Worm (Caenorhabditis elegans): ENCODE data around the gene frpr-11.

frpr-11 gene

ce11 chrV:8944481-8944880, 37.5 kb downstream of the frpr-11 start:
- TF ChIP-seq lsy-27 (tag; optimal IDR thresholded peaks at IDR 0.05; ENCODE audit: borderline replicate concordance, insufficient read depth) = no peak
- no peak for TF ChIP-seq hmg-1.2 (GFP tag; IDR thresholded peaks at IDR 0.05)
- no peak for TF ChIP-seq nfya-2 (GFP tag; IDR thresholded peaks at IDR 0.05)
- no peak for TF ChIP-seq unc-62 (GFP tag; optimal IDR thresholded peaks at IDR 0.05)
- TF ChIP-seq pbrm-1 (GFP tag; IDR thresholded peaks at IDR 0.05) = no peak
- TF ChIP-seq nhr-90 (tag; optimal IDR thresholded peaks at IDR 0.05) = no peak
- TF ChIP-seq nfyb-1 (GFP tag; IDR thresholded peaks at IDR 0.05) = no peak
- TF ChIP-seq let-607 (tag; optimal IDR thresholded peaks at IDR 0.05) = no peak
- TF ChIP-seq T26A5.8 (tag; optimal IDR thresholded peaks at IDR 0.05) = no peak
- no peak for TF ChIP-seq attf-6 (GFP tag; IDR thresholded peaks at IDR 0.05)
- no peak for TF ChIP-seq ztf-26 (tag; optimal IDR thresholded peaks at IDR 0.05)
- no peak for TF ChIP-seq tbx-9 (tag; optimal IDR thresholded peaks at IDR 0.05; ENCODE audit: borderline replicate concordance)
- no peak for TF ChIP-seq ceh-100 (GFP tag; IDR thresholded peaks at IDR 0.05)
- TF ChIP-seq chd-7 (tag; optimal IDR thresholded peaks at IDR 0.05) = no peak
- no peak for TF ChIP-seq egl-18 (GFP tag; IDR thresholded peaks at IDR 0.05)
- TF ChIP-seq B0336.3 (GFP tag; IDR thresholded peaks at IDR 0.05) = no peak

- TF ChIP-seq nhr-179 (tag; optimal IDR thresholded peaks at IDR 0.05) (no peak), hlh-26 (GFP tag; conservative IDR thresholded peaks at IDR 0.05) (no peak), hlh-12 (tag; optimal IDR thresholded peaks at IDR 0.05) (no peak), lir-1 (GFP tag; conservative IDR thresholded peaks at IDR 0.05) (no peak), pbrm-1 (GFP tag; IDR thresholded peaks at IDR 0.05) (no peak), zim-3 (tag; optimal IDR thresholded peaks at IDR 0.05) (no peak), madf-10 (tag; optimal IDR thresholded peaks at IDR 0.05) (no peak), rec-8 (tag; optimal IDR thresholded peaks at IDR 0.05) (no peak), ets-4 (GFP tag; optimal IDR thresholded peaks at IDR 0.05) (no peak), let-526 (GFP tag; IDR thresholded peaks at IDR 0.05) (no peak), T26A5.8 (tag; optimal IDR thresholded peaks at IDR 0.05) (no peak), F55B11.4 (tag; optimal IDR thresholded peaks at IDR 0.05; ENCODE audit: borderline replicate concordance, insufficient read depth) (no peak), Y56A3A.18 (GFP tag; IDR thresholded peaks at IDR 0.05) (no peak), ceh-58 (GFP tag; IDR thresholded peaks at IDR 0.05) (no peak), egl-18 (GFP tag; IDR thresholded peaks at IDR 0.05) (no peak)
Observed at ce11 chrV:8946142-8946541, 39.1 kb downstream of the frpr-11 start.

ce11 chrV:8947499-8947898, 40.5 kb downstream of the frpr-11 start, which contains the start of gene gck-1:
Gene gck-1, plus strand, starts transcription at chrV:8947799.
- no peak for TF ChIP-seq ztf-3 (GFP tag; optimal IDR thresholded peaks at IDR 0.05)
- TF ChIP-seq lsl-1 (GFP tag; optimal IDR thresholded peaks at IDR 0.05) = peak; percentile 40

- no peak for TF ChIP-seq ceh-40 (GFP tag; IDR thresholded peaks at IDR 0.05)
- peak; percentile 0 for TF ChIP-seq nhr-80 (tag; optimal IDR thresholded peaks at IDR 0.05)
Observed at ce11 chrV:8948365-8948764, 41.4 kb downstream of the frpr-11 start.

- TF ChIP-seq ets-4 (GFP tag; optimal IDR thresholded peaks at IDR 0.05) (peak; percentile 25), C17E4.6 (GFP tag; IDR thresholded peaks at IDR 0.05) (no peak), F52B5.7 (tag; optimal IDR thresholded peaks at IDR 0.05) (no peak), F39B2.1 (GFP tag; IDR thresholded peaks at IDR 0.05) (no peak), dox-1 (GFP tag; IDR thresholded peaks at IDR 0.05) (peak; percentile 23; the same call in 1 of the 2 replicates), nhr-80 (tag; optimal IDR thresholded peaks at IDR 0.05) (peak; percentile 76), madf-6 (GFP tag; IDR thresholded peaks at IDR 0.05) (no peak), nhr-90 (tag; optimal IDR thresholded peaks at IDR 0.05) (no peak), Y67H2A.10 (GFP tag; conservative IDR thresholded peaks at IDR 0.05) (no peak)
Observed at ce11 chrV:8948996-8949395, 42.0 kb downstream of the frpr-11 start.

Measured in whole organism, young adult.